Fruit fly (Drosophila melanogaster): ENCODE results near the gene CG34136.

DNA sequence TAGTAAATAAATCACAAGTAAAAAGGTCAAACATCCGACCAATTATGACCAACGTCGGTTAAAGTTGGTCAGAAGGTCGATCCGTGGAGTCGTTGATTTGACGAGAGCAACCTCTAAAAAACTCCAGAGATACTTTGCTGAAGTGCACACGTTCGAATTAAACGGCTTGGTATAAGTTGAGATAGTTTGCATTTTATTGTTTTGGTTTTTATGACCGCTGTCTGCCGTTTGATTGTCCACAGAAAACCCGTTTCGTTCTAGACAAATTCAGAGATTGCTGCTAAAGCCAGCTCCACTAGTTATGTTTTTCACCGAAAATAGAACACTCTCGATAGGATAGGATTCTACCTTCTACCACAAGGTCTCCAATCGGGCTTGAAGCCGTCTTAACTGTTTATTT is 22.9 kb upstream of the CG34136 start:
- no peak for TF ChIP-seq usp (GFP tag; optimal IDR thresholded peaks at IDR 0.05)
- no peak for TF ChIP-seq HLH106 (tag; optimal IDR thresholded peaks at IDR 0.05)
- no peak for TF ChIP-seq h (GFP tag; optimal IDR thresholded peaks at IDR 0.05)
- TF ChIP-seq pan (optimal IDR thresholded peaks at IDR 0.05) = no peak
- TF ChIP-seq Myc (optimal IDR thresholded peaks at IDR 0.05) = no peak
- TF ChIP-seq Sp1 (GFP tag; optimal IDR thresholded peaks at IDR 0.05) = no peak
